Worm (Caenorhabditis elegans): ENCODE data around the gene del-9.

DNA sequence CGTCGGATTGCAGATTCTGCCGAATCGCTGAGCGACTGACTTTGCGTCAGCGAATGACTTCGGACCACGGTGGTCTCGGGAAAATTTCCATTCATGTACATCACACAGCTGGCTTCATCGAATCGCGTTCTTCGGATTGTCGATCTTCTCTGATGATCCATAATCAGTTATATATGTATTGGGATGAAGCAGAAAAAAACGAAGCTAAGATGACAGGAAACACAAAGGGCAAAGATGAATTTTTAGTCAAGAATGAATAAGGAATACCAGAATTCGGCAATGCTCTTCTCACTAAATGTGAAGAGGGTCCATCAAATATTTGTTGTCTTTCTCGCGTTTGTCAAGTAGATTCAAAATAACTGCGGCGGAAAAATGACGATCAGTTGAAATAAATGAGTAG lies at the start of gene del-9:
- TF ChIP-seq nhr-28 (tag; optimal IDR thresholded peaks at IDR 0.05) = no peak
- TF ChIP-seq mls-2 (tag; optimal IDR thresholded peaks at IDR 0.05) = no peak
- TF ChIP-seq snpc-4 (tag; optimal IDR thresholded peaks at IDR 0.05) = no peak
- no peak for TF ChIP-seq sem-2 (GFP tag; optimal IDR thresholded peaks at IDR 0.05)
- no peak for TF ChIP-seq blmp-1 (tag; optimal IDR thresholded peaks at IDR 0.05)
- no peak for TF ChIP-seq lin-13 (tag; optimal IDR thresholded peaks at IDR 0.05)

Data from whole organism, mixed stage, embryonic.